Fruit fly (Drosophila melanogaster) whole organism, embryonic: ENCODE measurements around the gene nanos.

Experiments
- CG1024 ChIP-seq: fragments of 200-800 bp; sonication (Bioruptor generic); IDR thresholded peaks from 2 replicates; pipeline ENCODE4 v1.3.6; 2022; ENCODE audit warnings: missing biosample characterization, missing genetic modification characterization
- CG11504 ChIP-seq: fragments of 200-800 bp; sonication (Bioruptor generic); optimal IDR thresholded peaks from 3 replicates; lab custom pipeline; 2019; ENCODE audit warnings: missing biosample characterization, mild to moderate bottlenecking, missing genetic modification characterization, moderate library complexity
- CG12219 ChIP-seq: fragments of 200-800 bp; sonication (Bioruptor generic); optimal IDR thresholded peaks from 3 replicates; lab custom pipeline; 2018; ENCODE audit warnings: missing biosample characterization, mild to moderate bottlenecking, missing genetic modification characterization
- CG13775 ChIP-seq: fragments of 200-800 bp; sonication (Bioruptor generic); optimal IDR thresholded peaks from 3 replicates; lab custom pipeline; 2017; ENCODE audit warnings: missing biosample characterization, mild to moderate bottlenecking, missing genetic modification characterization
- CG16863 ChIP-seq: fragments of 200-800 bp; sonication (Bioruptor generic); optimal IDR thresholded peaks from 3 replicates; lab custom pipeline; 2016; ENCODE audit warnings: missing biosample characterization, missing genetic modification characterization
- CG17186 ChIP-seq: fragments of 200-800 bp; sonication (Bioruptor generic); optimal IDR thresholded peaks from 3 replicates; lab custom pipeline; 2017; ENCODE audit warnings: missing biosample characterization, missing genetic modification reagents, missing genetic modification characterization
- CG17359 ChIP-seq: fragments of 200-800 bp; sonication (Bioruptor generic); optimal IDR thresholded peaks from 3 replicates; lab custom pipeline; 2018; ENCODE audit warnings: missing biosample characterization, mild to moderate bottlenecking, missing genetic modification characterization, moderate library complexity
- CG18262 ChIP-seq: fragments of 200-800 bp; optimal IDR thresholded peaks from 3 replicates; lab custom pipeline; 2019; ENCODE audit warnings: missing biosample characterization, mild to moderate bottlenecking, missing genetic modification characterization, moderate library complexity
- CG2116 ChIP-seq: fragments of 200-800 bp; sonication (Bioruptor generic); optimal IDR thresholded peaks from 3 replicates; lab custom pipeline; 2018; ENCODE audit warnings: missing biosample characterization, mild to moderate bottlenecking, missing genetic modification characterization
- CG2875 ChIP-seq: fragments of 200-800 bp; sonication (Bioruptor generic); optimal IDR thresholded peaks from 2 replicates; lab custom pipeline; 2017; ENCODE audit warnings: missing biosample characterization, mild to moderate bottlenecking, missing genetic modification characterization, missing genetic modification reagents
- CG32767 ChIP-seq: fragments of 200-800 bp; sonication (Bioruptor generic); IDR thresholded peaks from 2 replicates; pipeline ENCODE4 v1.3.6; 2022; ENCODE audit warnings: missing biosample characterization, missing genetic modification characterization
- CG32772 ChIP-seq: fragments of 200-800 bp; sonication (Bioruptor generic); IDR thresholded peaks from 2 replicates; pipeline ENCODE4 v1.3.6; 2022; ENCODE audit warnings: missing biosample characterization, missing genetic modification characterization
- CG34376 ChIP-seq: fragments of 200-800 bp; sonication (Bioruptor generic); optimal IDR thresholded peaks from 2 replicates; lab custom pipeline; 2018; ENCODE audit warnings: missing biosample characterization, mild to moderate bottlenecking, missing genetic modification characterization
- CG5180 ChIP-seq: fragments of 200-800 bp; sonication (Bioruptor generic); optimal IDR thresholded peaks from 3 replicates; lab custom pipeline; 2017; ENCODE audit warnings: missing biosample characterization, missing genetic modification characterization, mild to moderate bottlenecking, moderate library complexity, missing genetic modification reagents
- CG6175 ChIP-seq: fragments of 200-800 bp; sonication (Bioruptor generic); IDR thresholded peaks from 3 replicates; pipeline ENCODE4 v1.3.6; 2022; ENCODE audit warnings: missing biosample characterization, missing genetic modification characterization
- CG6254 ChIP-seq: fragments of 200-800 bp; sonication (Bioruptor generic); optimal IDR thresholded peaks from 3 replicates; lab custom pipeline; 2017; ENCODE audit warnings: mild to moderate bottlenecking, missing biosample characterization, missing genetic modification reagents, missing genetic modification characterization
- CG6791 ChIP-seq: fragments of 200-800 bp; sonication (Bioruptor generic); IDR thresholded peaks from 3 replicates; pipeline ENCODE4 v1.3.6; 2022; ENCODE audit warnings: missing biosample characterization, missing genetic modification characterization; ENCODE audit not compliant: partially characterized antibody
- CHES-1-like ChIP-seq: fragments of 200-800 bp; sonication (Bioruptor generic); optimal IDR thresholded peaks from 2 replicates; lab custom pipeline; 2016; ENCODE audit warnings: missing biosample characterization, missing genetic modification characterization
- CrebB ChIP-seq: fragments of 200-800 bp; sonication (Bioruptor generic); optimal IDR thresholded peaks from 3 replicates; lab custom pipeline; 2018; ENCODE audit warnings: missing biosample characterization, mild to moderate bottlenecking, missing genetic modification characterization
- D ChIP-seq, 2 experiments: fragments of 200-800 bp in 1 of 2; fragments of >200 bp in 1 of 2; sonication (Bioruptor generic) in 1 of 2; optimal IDR thresholded peaks; 2 replicates in 1 of 2; 3 replicates in 1 of 2; lab custom pipeline; 2017; ENCODE audit warnings: mild to moderate bottlenecking in 1 of 2, missing biosample characterization in 1 of 2, missing genetic modification characterization in 1 of 2, missing genetic modification reagents in 1 of 2
- D19B ChIP-seq: fragments of 200-800 bp; sonication (Bioruptor generic); optimal IDR thresholded peaks from 2 replicates; lab custom pipeline; 2017; ENCODE audit warnings: missing biosample characterization, mild to moderate bottlenecking, missing genetic modification characterization
- Dip2 ChIP-seq: fragments of 200-800 bp; sonication (Bioruptor generic); IDR thresholded peaks from 2 replicates; pipeline ENCODE4 v1.3.6; 2022; ENCODE audit warnings: missing biosample characterization, missing genetic modification characterization
- Fer2 ChIP-seq: fragments of 200-800 bp; sonication (Bioruptor generic); optimal IDR thresholded peaks from 2 replicates; lab custom pipeline; 2018; ENCODE audit warnings: missing biosample characterization, mild to moderate bottlenecking, missing genetic modification characterization, moderate library complexity
- HHEX ChIP-seq: fragments of 200-800 bp; sonication (Bioruptor generic); optimal IDR thresholded peaks from 3 replicates; lab custom pipeline; 2017; ENCODE audit warnings: missing biosample characterization, mild to moderate bottlenecking, missing genetic modification characterization, missing genetic modification reagents
- Kr ChIP-seq: fragments of 200-800 bp; sonication (Bioruptor generic); optimal IDR thresholded peaks from 2 replicates; lab custom pipeline; 2017; ENCODE audit warnings: missing biosample characterization, mild to moderate bottlenecking, missing genetic modification characterization
- MBD-R2 ChIP-seq: fragments of 200-800 bp; sonication (Bioruptor generic); IDR thresholded peaks from 2 replicates; pipeline ENCODE4 v1.3.6; 2022; ENCODE audit warnings: missing biosample characterization, missing genetic modification characterization
- MESR4 ChIP-seq: fragments of 200-800 bp; sonication (Bioruptor generic); optimal IDR thresholded peaks from 2 replicates; lab custom pipeline; 2018; ENCODE audit warnings: missing biosample characterization, mild to moderate bottlenecking, missing genetic modification characterization, moderate library complexity
- Max ChIP-seq: fragments of 200-800 bp; sonication (Bioruptor generic); optimal IDR thresholded peaks from 2 replicates; lab custom pipeline; 2016; ENCODE audit warnings: missing biosample characterization, mild to moderate bottlenecking, missing genetic modification characterization
- Med ChIP-seq: fragments of 200-800 bp; sonication (Bioruptor generic); peaks from one replicate; lab custom pipeline; 2016; ENCODE audit warnings: missing biosample characterization, missing genetic modification characterization, mild to moderate bottlenecking, inconsistent platforms, moderate library complexity
- Mrtf ChIP-seq: fragments of 200-800 bp; sonication (Bioruptor generic); IDR thresholded peaks from 3 replicates; pipeline ENCODE4 v1.3.6; 2022; ENCODE audit warnings: missing biosample characterization, missing genetic modification characterization
- Neu2 ChIP-seq: fragments of 200-800 bp; sonication (Bioruptor generic); optimal IDR thresholded peaks from 3 replicates; lab custom pipeline; 2016; ENCODE audit warnings: missing biosample characterization, missing genetic modification characterization, borderline replicate concordance
- Six4 ChIP-seq: fragments of 200-800 bp; sonication (Bioruptor generic); optimal IDR thresholded peaks from 2 replicates; lab custom pipeline; 2016; ENCODE audit warnings: missing biosample characterization, missing genetic modification characterization
- Sox100B ChIP-seq: fragments of 200-800 bp; sonication (Bioruptor generic); optimal IDR thresholded peaks from 3 replicates; lab custom pipeline; 2018; ENCODE audit warnings: missing biosample characterization, mild to moderate bottlenecking, missing genetic modification characterization
- ase ChIP-seq: fragments of 200-800 bp; sonication (Bioruptor generic); IDR thresholded peaks from 3 replicates; pipeline ENCODE4 v1.3.6; 2022; ENCODE audit warnings: missing biosample characterization, missing genetic modification characterization
- bbx ChIP-seq: fragments of 200-800 bp; sonication (Bioruptor generic); IDR thresholded peaks from 2 replicates; pipeline ENCODE4 v1.3.6; 2022; ENCODE audit warnings: missing biosample characterization, missing genetic modification characterization; ENCODE audit not compliant: partially characterized antibody
- ci ChIP-seq: fragments of 200-800 bp; sonication (Bioruptor generic); IDR thresholded peaks from 3 replicates; pipeline ENCODE4 v1.3.6; 2022; ENCODE audit warnings: missing biosample characterization, missing genetic modification characterization
- cwo ChIP-seq: fragments of 200-800 bp; sonication (Bioruptor generic); optimal IDR thresholded peaks from 3 replicates; lab custom pipeline; 2017; ENCODE audit warnings: missing biosample characterization, missing genetic modification characterization, mild to moderate bottlenecking, moderate library complexity, missing genetic modification reagents
- eyg ChIP-seq: fragments of 200-800 bp; sonication (Bioruptor generic); optimal IDR thresholded peaks from 3 replicates; lab custom pipeline; 2016; ENCODE audit warnings: missing biosample characterization, missing genetic modification characterization
- gcm2 ChIP-seq: fragments of 200-800 bp; sonication (Bioruptor generic); optimal IDR thresholded peaks from 2 replicates; lab custom pipeline; 2016; ENCODE audit warnings: missing biosample characterization, missing genetic modification characterization
- lola ChIP-seq, 3 experiments: fragments of >200 bp in 2 of 3; fragments of 200-800 bp in 1 of 3; sonication (Bioruptor generic) in 1 of 3; optimal IDR thresholded peaks; 2 replicates each; lab custom pipeline; 2017 to 2019; ENCODE audit warnings: missing biosample characterization in 3 of 3, missing genetic modification characterization in 3 of 3, mild to moderate bottlenecking in 1 of 3, moderate library complexity in 1 of 3
- luna ChIP-seq: fragments of 200-800 bp; sonication (Bioruptor generic); optimal IDR thresholded peaks from 2 replicates; lab custom pipeline; 2016; ENCODE audit warnings: missing biosample characterization, missing genetic modification characterization
- nerfin-2 ChIP-seq: fragments of 200-800 bp; sonication (Bioruptor generic); IDR thresholded peaks from 2 replicates; pipeline ENCODE4 v1.3.6; 2022; ENCODE audit warnings: missing biosample characterization, missing genetic modification characterization; ENCODE audit not compliant: partially characterized antibody
- otp ChIP-seq: fragments of 200-800 bp; sonication (Bioruptor generic); IDR thresholded peaks from 3 replicates; pipeline ENCODE4, ENCODE4 v1.3.6; 2022; ENCODE audit warnings: missing biosample characterization, missing genetic modification characterization
- psq ChIP-seq: fragments of 200-800 bp; sonication (Bioruptor generic); optimal IDR thresholded peaks from 2 replicates; lab custom pipeline; 2017; ENCODE audit warnings: missing biosample characterization, missing genetic modification characterization
- sisA ChIP-seq: fragments of 200-800 bp; sonication (Bioruptor generic); IDR thresholded peaks from 2 replicates; pipeline ENCODE4 v1.3.6; 2022; ENCODE audit warnings: missing biosample characterization, missing genetic modification characterization
- sug ChIP-seq: fragments of 200-800 bp; optimal IDR thresholded peaks from 2 replicates; lab custom pipeline; 2019; ENCODE audit warnings: missing biosample characterization, mild to moderate bottlenecking, missing genetic modification characterization, moderate library complexity
- tgo ChIP-seq: fragments of 200-800 bp; sonication (Bioruptor generic); IDR thresholded peaks from 3 replicates; pipeline ENCODE4 v1.3.6; 2022; ENCODE audit warnings: missing biosample characterization, missing genetic modification characterization
- tio ChIP-seq: fragments of 200-800 bp; sonication (Bioruptor generic); optimal IDR thresholded peaks from 2 replicates; lab custom pipeline; 2017; ENCODE audit warnings: missing biosample characterization, missing genetic modification characterization, inconsistent platforms
- z ChIP-seq: fragments of 200-800 bp; sonication (Bioruptor generic); IDR thresholded peaks from 3 replicates; pipeline ENCODE4 v1.3.6; 2022; ENCODE audit warnings: missing biosample characterization, missing genetic modification characterization

The nanos gene

DNA sequence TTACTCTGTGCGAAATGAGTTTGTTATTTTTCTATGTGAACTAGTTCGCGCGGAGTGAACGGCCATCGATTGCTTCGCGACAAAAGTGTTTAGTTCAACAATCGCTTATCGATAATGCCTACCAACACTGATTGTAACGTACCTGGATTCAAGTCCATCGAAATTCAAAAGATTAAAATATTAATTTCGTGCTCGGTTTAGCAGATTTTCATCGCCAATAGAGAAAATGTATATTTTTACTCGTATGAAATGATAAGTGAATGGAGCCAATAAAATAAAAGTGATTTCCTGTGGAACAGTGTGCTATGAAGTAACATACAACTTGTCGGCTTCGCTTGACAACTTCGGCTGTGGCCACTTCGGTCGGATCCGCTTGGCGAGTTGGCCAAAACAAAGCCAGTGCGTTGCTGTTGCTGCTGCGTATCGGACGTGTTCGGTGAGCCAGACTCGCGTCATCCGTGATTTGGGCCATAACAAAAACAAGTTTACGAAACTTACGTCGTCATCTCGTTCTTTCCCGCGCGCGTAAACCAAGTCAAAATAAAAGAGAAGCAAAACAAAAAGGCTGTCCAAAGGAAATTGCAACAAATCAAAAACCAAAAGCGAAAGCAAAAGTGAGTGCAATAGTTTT, 23.3 kb downstream of the nanos start, which contains the start of the genes CG5555 and myd (continued):
- no peak for TF ChIP-seq Neu2 (GFP tag; lab: Kevin White, UChicago)
- peak; percentile 2 for TF ChIP-seq Six4
- no peak for TF ChIP-seq D19B (GFP tag; lab: Kevin White, UChicago)
- TF ChIP-seq ci (GFP tag; lab: Robert Waterston, UW) = peak; percentile 59; the same call in 1 of the 3 replicates
- TF ChIP-seq CG11504 (tag; lab: Kevin White, UChicago) = no peak
- TF ChIP-seq CG6175 (GFP tag; lab: Robert Waterston, UW) = no peak
- TF ChIP-seq CG1024 (GFP tag; lab: Robert Waterston, UW) = no peak
- TF ChIP-seq cwo (GFP tag; lab: Kevin White, UChicago) = no peak
- TF ChIP-seq CG13775 = peak; percentile 24
- no peak for TF ChIP-seq psq
- TF ChIP-seq Dip2 (GFP tag; lab: Robert Waterston, UW) = no peak
- no peak for TF ChIP-seq Kr (GFP tag; lab: Kevin White, UChicago)
- TF ChIP-seq bbx (GFP tag; lab: Robert Waterston, UW) = peak; percentile 81
- TF ChIP-seq Med = peak; percentile 93
- peak; percentile 45 for TF ChIP-seq eyg
- TF ChIP-seq CG2875 (GFP tag; lab: Kevin White, UChicago) = no peak
- TF ChIP-seq Sox100B = no peak
- TF ChIP-seq CG6254 = no peak
- TF ChIP-seq z (GFP tag; lab: Robert Waterston, UW) = no peak
- TF ChIP-seq CG18262 (tag; lab: Kevin White, UChicago) = peak; percentile 11
- peak; percentile 96 for TF ChIP-seq CG5180 (GFP tag; lab: Kevin White, UChicago)
- TF ChIP-seq luna (GFP tag; lab: Kevin White, UChicago) = no peak
- no peak for TF ChIP-seq CG17186 (GFP tag; lab: Kevin White, UChicago)
- no peak for TF ChIP-seq CG16863 (GFP tag; lab: Kevin White, UChicago)
- TF ChIP-seq Max = no peak
- peak; percentile 86 for TF ChIP-seq CG6791 (GFP tag; lab: Robert Waterston, UW)
- TF ChIP-seq MBD-R2 = peak; percentile 52
- peak; percentile 30 for TF ChIP-seq CG17359 (tag; lab: Kevin White, UChicago)
- no peak for TF ChIP-seq CG32772 (GFP tag; lab: Robert Waterston, UW)
- peak; percentile 76 for TF ChIP-seq nerfin-2 (GFP tag; lab: Robert Waterston, UW)
- no peak for TF ChIP-seq Fer2 (tag; lab: Kevin White, UChicago)
- TF ChIP-seq sisA = no peak
- TF ChIP-seq CG12219 (GFP tag; lab: Kevin White, UChicago) = no peak
- peak; percentile 53 for TF ChIP-seq MESR4
- TF ChIP-seq HHEX (GFP tag; lab: Kevin White, UChicago) = no peak
- TF ChIP-seq gcm2 = no peak
- TF ChIP-seq otp (GFP tag; lab: Robert Waterston, UW) = no peak
- peak; percentile 32 for TF ChIP-seq CrebB (tag; lab: Kevin White, UChicago)
- TF ChIP-seq CG32767 (GFP tag; lab: Robert Waterston, UW) = no peak
- TF ChIP-seq sug = no peak
- TF ChIP-seq lola (GFP tag; optimal IDR thresholded peaks at IDR 0.05; lab: Kevin White, UChicago) = no peak
- no peak for TF ChIP-seq CG34376 (GFP tag; lab: Kevin White, UChicago)
- no peak for TF ChIP-seq D (optimal IDR thresholded peaks at IDR 0.05; lab: Kevin White, UChicago)
- TF ChIP-seq D (GFP tag; optimal IDR thresholded peaks at IDR 0.05; lab: Kevin White, UChicago) = no peak
- no peak for TF ChIP-seq Mrtf (GFP tag; lab: Robert Waterston, UW)
- peak; percentile 35; the same call in 2 of the 3 replicates for TF ChIP-seq tgo (GFP tag; lab: Robert Waterston, UW)
- no peak for TF ChIP-seq tio (GFP tag; lab: Kevin White, UChicago)
- TF ChIP-seq CHES-1-like (GFP tag; lab: Kevin White, UChicago) = no peak
- TF ChIP-seq CG2116 = peak; percentile 91
- 0 out of 3 replicates have a peak, but pooled peaks have one; percentile 15 for TF ChIP-seq ase
